Worm (Caenorhabditis elegans): ENCODE measurements around the gene C09E7.10.

DNA sequence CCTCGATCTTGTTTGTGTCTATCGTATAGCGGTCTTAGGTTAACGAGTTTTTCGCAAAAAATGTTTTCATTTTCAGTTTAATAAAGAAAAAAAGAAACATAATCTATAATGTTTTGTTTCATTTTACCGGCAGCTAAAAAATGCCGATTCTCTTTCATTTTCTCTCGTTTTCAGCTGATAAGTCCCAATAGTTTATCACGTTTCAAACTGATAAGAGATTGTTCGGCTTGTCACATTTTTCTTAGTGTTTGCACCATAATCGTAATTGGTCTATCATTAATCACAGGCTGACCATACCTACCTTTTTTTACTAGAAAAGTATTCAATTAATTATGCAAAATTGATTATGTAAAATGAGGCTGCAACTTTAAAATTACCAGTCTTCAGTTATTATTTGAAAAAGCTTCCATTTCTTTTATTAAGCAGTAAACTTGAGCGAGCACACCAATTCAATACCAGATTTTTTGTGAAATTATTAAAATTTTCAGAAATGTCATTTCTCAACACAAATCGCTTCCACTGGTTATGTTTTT is 24.6 kb downstream of the C09E7.10 start, which contains the start of gene F23F12.13:
- TF ChIP-seq ceh-14 (tag; optimal IDR thresholded peaks at IDR 0.05) (no peak), hlh-15 (tag; optimal IDR thresholded peaks at IDR 0.05) (no peak)

All from whole organism, late embryonic.